Worm (Caenorhabditis elegans): Measurements from ENCODE around the gene T16G12.9.

- TF ChIP-seq ceh-63 (GFP tag; optimal IDR thresholded peaks at IDR 0.05) = no peak
- no peak for TF ChIP-seq lin-39 (tag; optimal IDR thresholded peaks at IDR 0.05)
- TF ChIP-seq aha-1 (tag; optimal IDR thresholded peaks at IDR 0.05) = no peak
- no peak for TF ChIP-seq ceh-88 (GFP tag; IDR thresholded peaks at IDR 0.05)
- no peak for TF ChIP-seq nhr-237 (tag; optimal IDR thresholded peaks at IDR 0.05)
- TF ChIP-seq pag-3 (tag; optimal IDR thresholded peaks at IDR 0.05; ENCODE audit: borderline replicate concordance, insufficient read depth) = no peak
- no peak for TF ChIP-seq nhr-77 (tag; optimal IDR thresholded peaks at IDR 0.05)
- no peak for TF ChIP-seq rnt-1 (tag; optimal IDR thresholded peaks at IDR 0.05)
- TF ChIP-seq ztf-4 (tag; optimal IDR thresholded peaks at IDR 0.05) = no peak
- no peak for TF ChIP-seq aly-2 (tag; optimal IDR thresholded peaks at IDR 0.05)
- TF ChIP-seq skn-1 (tag; optimal IDR thresholded peaks at IDR 0.05) = no peak
- TF ChIP-seq ztf-11 (tag; optimal IDR thresholded peaks at IDR 0.05) = no peak
- TF ChIP-seq ets-5 (GFP tag; IDR thresholded peaks at IDR 0.05) = no peak
These were observed 20.5 kb downstream of the T16G12.9 start, which contains the start of gene T16G12.4 for ce11 chrIII:10057518-10057917.

Data from whole organism, L1 larva.